Worm (Caenorhabditis elegans) whole organism, young adult: ENCODE data around the gene Y82E9BR.6.

Source experiments
- F10E7.11 ChIP-seq: sonication (generic microtip); optimal IDR thresholded peaks from 2 replicates; lab custom pipeline; 2017; ENCODE audit warnings: mild to moderate bottlenecking, missing genetic modification characterization, moderate library complexity, missing compliant biosample characterization
- F33H1.4 ChIP-seq: fragments of 200-800 bp; sonication (Bioruptor generic); IDR thresholded peaks from 2 replicates; pipeline ENCODE4 v1.3.6; 2022; ENCODE audit warnings: missing genetic modification reagents, missing genetic modification characterization, missing compliant biosample characterization
- F52B5.7 ChIP-seq: sonication (generic microtip); optimal IDR thresholded peaks from 2 replicates; lab custom pipeline; 2016; ENCODE audit warnings: mild to moderate bottlenecking, missing genetic modification characterization, missing compliant biosample characterization
- F57A8.1 ChIP-seq: fragments of 200-800 bp; sonication (Bioruptor generic); optimal IDR thresholded peaks from 2 replicates; lab custom pipeline; 2018; ENCODE audit warnings: mild to moderate bottlenecking, missing genetic modification characterization, moderate library complexity, missing compliant biosample characterization
- T26A5.8 ChIP-seq: sonication (generic microtip); optimal IDR thresholded peaks from 2 replicates; lab custom pipeline; 2016; ENCODE audit warnings: missing genetic modification characterization, missing compliant biosample characterization
- ZK185.1 ChIP-seq: sonication (generic microtip); optimal IDR thresholded peaks from 2 replicates; lab custom pipeline; 2016; ENCODE audit warnings: mild to moderate bottlenecking, missing genetic modification characterization, missing compliant biosample characterization; ENCODE audit not compliant: poor library complexity, severe bottlenecking
- ama-1 ChIP-seq, 3 experiments: fragments of 150-350 bp in 1 of 3; sonication (generic microtip) in 2 of 3; optimal IDR thresholded peaks; 2 replicates each; lab custom pipeline; 2014 to 2018; ENCODE audit warnings: missing biosample characterization in 2 of 3, missing genetic modification characterization in 2 of 3, missing genetic modification reagents in 2 of 3
- nhr-90 ChIP-seq: sonication (generic microtip); optimal IDR thresholded peaks from 2 replicates; lab custom pipeline; 2016; ENCODE audit warnings: missing genotype, mild to moderate bottlenecking, missing genetic modification characterization, missing compliant biosample characterization
- pha-4 ChIP-seq: fragments of 150-350 bp; sonication (generic microtip); optimal IDR thresholded peaks from 2 replicates; lab custom pipeline; 2014; ENCODE audit warnings: missing biosample characterization, missing genetic modification reagents, missing genetic modification characterization
- sea-2 ChIP-seq: fragments of 200-800 bp; sonication (Bioruptor generic); IDR thresholded peaks from 2 replicates; pipeline ENCODE4 v1.3.6; 2022; ENCODE audit warnings: missing genetic modification characterization, missing compliant biosample characterization
- unc-62 ChIP-seq: fragments of 150-350 bp; optimal IDR thresholded peaks from 2 replicates; lab custom pipeline; 2014; ENCODE audit warnings: missing biosample characterization, missing genetic modification reagents, missing genetic modification characterization
- zfh-2 ChIP-seq: fragments of 200-800 bp; sonication (Bioruptor generic); conservative IDR thresholded peaks from 2 replicates; pipeline ENCODE4 v1.3.6; 2022; ENCODE audit warnings: missing genetic modification reagents, missing genetic modification characterization, missing compliant biosample characterization
- ztf-3 ChIP-seq: fragments of 200-800 bp; sonication (Bioruptor generic); optimal IDR thresholded peaks from 2 replicates; lab custom pipeline; 2018; ENCODE audit warnings: mild to moderate bottlenecking, missing genetic modification characterization, missing compliant biosample characterization

ce11 chrIII:1398183-1398582, 17.2 kb downstream of the Y82E9BR.6 start:
- TF ChIP-seq sea-2 (GFP tag; lab: Robert Waterston, UW) (no peak), F10E7.11 (no peak), F52B5.7 (tag; lab: Kevin White, UChicago) (no peak), T26A5.8 (tag; lab: Kevin White, UChicago) (no peak), zfh-2 (no peak), ama-1 (optimal IDR thresholded peaks at IDR 0.05; lab: Kevin White, UChicago) (no peak), ama-1 (GFP tag; optimal IDR thresholded peaks at IDR 0.05; lab: Kevin White, UChicago) (no peak), unc-62 (GFP tag; lab: Kevin White, UChicago) (no peak), F57A8.1 (no peak), ztf-3 (GFP tag; lab: Kevin White, UChicago) (no peak), nhr-90 (tag; lab: Kevin White, UChicago) (no peak), F33H1.4 (GFP tag; lab: Robert Waterston, UW) (no peak), ZK185.1 (tag; lab: Kevin White, UChicago) (no peak), pha-4 (tag; lab: Kevin White, UChicago) (no peak)
